Fruit fly (Drosophila melanogaster) whole organism, pupa: ENCODE measurements around the gene CG11106.

Experiments used
- CG14655 ChIP-seq: fragments of 200-800 bp; sonication (Bioruptor generic); optimal IDR thresholded peaks from 3 replicates; lab custom pipeline; 2017; ENCODE audit warnings: mild to moderate bottlenecking, missing biosample characterization, missing genetic modification reagents, missing genetic modification characterization
- CG34367 ChIP-seq: fragments of 200-800 bp; sonication (Bioruptor generic); optimal IDR thresholded peaks from 2 replicates; lab custom pipeline; 2018; ENCODE audit warnings: missing biosample characterization, mild to moderate bottlenecking, missing genetic modification characterization
- Pif1B ChIP-seq: fragments of 200-800 bp; sonication (Bioruptor generic); optimal IDR thresholded peaks from 3 replicates; lab custom pipeline; 2016; ENCODE audit warnings: missing biosample characterization, missing genetic modification characterization
- rn ChIP-seq: fragments of 200-800 bp; sonication (Bioruptor generic); IDR thresholded peaks from 2 replicates; pipeline ENCODE4 v1.3.6; 2022; ENCODE audit warnings: missing biosample characterization, missing genetic modification characterization

DNA sequence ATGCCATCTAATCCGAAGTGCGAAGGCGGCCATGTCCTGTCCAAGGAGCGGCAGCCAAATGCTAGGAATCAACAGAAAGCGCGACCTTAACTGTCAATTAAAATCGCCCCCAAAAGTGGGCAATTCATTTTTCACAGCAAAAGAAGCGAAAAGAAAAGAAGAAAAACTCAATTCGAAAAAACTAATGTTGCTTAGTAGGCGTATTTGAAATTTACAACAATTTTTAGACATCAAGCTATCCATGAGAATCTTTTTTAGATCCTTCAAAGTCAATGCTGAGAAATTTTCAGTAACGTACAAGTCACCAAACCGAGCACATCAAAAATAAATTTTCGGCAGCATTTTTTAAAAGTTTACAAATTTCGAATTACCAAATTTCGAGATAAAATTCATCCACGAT is 19.4 kb upstream of the CG11106 start, which contains the start of gene CG15200:
- TF ChIP-seq Pif1B (GFP tag; lab: Kevin White, UChicago) (no peak), rn (no peak), CG14655 (no peak), CG34367 (tag; lab: Kevin White, UChicago) (no peak)
